Fruit fly (Drosophila melanogaster): ENCODE measurements around the gene CG11892.

Gene CG11892

DNA sequence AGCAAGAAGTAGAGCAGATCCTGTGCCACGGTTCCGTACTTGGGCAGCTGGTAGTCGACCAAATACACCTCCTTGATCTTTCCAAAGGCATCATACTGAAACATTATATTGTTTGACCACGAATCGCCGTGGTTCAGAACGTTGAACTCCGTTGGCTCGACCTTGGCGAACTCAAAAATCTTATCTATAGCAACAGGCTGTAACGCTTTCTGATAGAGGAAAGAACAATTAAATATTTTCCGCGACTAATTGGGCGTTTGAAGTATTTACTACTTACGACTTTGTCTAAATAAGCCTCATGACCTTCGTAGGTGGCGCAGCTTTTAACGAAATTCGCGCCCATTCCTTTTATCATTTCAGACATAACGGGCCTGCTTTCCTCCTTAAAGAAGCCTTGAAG is 40.3 kb downstream of the CG11892 start:
- no peak for TF ChIP-seq CG17801 (GFP tag; optimal IDR thresholded peaks at IDR 0.05; ENCODE audit: partially characterized antibody)

DNA sequence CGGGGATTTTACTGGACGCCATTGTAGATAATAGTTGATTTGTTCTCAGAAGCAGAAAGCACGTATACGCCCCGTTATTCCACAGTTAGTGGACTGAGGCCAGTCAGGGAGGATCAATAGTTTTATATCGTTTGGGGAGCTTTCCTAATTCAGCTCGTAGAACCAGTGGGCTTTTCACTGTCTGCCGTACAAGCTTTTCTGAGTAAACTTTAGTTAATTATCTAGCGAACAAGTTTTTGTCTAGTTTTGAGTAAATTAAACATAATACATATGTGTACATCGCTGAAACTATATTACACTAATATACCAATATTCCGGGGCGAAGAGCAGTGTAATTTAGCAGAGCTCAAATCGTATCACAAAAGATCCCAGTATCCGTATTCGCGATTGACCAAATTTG is 41.3 kb downstream of the CG11892 start, which contains the start of gene CG10562:
CG10562 (minus strand) TSS at position 101 of the 400 bp plus-strand sequence.
- no peak for TF ChIP-seq CG17801 (GFP tag; optimal IDR thresholded peaks at IDR 0.05; ENCODE audit: partially characterized antibody)

DNA sequence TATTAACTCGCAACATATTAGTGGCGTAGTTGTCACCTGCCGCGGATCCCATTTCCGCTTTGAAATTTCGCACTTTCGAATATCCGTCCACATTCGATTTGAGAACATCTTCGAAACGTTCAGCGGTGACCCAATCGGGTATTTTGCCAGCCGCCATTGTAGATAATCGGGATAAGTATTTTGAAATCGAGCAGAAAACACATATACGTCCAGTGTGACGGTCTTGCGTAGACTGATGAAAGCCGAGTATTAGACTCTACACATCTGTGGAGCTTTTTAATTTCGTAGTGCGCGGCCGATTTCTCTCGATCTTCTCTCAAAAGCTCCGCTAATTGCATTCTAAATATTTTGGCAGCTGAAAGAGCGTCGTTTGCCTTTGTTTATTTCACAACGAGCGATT is 47.7 kb downstream of the CG11892 start, which contains the start of gene CHKov1:
CHKov1 (minus strand) TSS at position 238 of the 400 bp plus-strand sequence.
- no peak for TF ChIP-seq CG17801 (GFP tag; optimal IDR thresholded peaks at IDR 0.05; ENCODE audit: partially characterized antibody)

DNA sequence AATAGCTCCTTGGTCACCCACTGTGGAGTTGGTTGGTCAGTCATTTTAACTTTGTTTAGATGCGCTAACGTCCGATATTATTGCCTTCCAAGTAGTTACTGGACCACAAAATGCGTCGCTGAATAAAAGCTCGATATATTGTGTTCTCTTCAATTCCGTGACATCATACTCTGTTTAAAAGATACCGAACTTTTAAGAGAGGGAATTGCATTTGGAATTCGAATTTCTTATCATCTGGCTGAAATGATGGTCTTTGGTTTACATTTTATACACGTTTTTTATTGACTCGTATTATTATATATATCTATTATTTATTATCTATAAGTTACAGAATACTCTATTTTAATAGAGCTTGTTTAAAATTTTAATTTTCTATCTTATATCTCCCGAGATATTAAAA is 49.8 kb downstream of the CG11892 start, which contains the start of gene CHKov2:
CHKov2 (minus strand) TSS at position 101 of the 400 bp plus-strand sequence.
- no peak for TF ChIP-seq CG17801 (GFP tag; optimal IDR thresholded peaks at IDR 0.05; ENCODE audit: partially characterized antibody)

Data from ovary, adult (tissue).